Fruit fly (Drosophila melanogaster) whole organism, pupa: Measurements from ENCODE around the gene Mcm2.

Experiments
- CG4496 ChIP-seq: fragments of 200-800 bp; sonication (Bioruptor generic); IDR thresholded peaks from 3 replicates; pipeline ENCODE4 v1.3.6; 2022; ENCODE audit warnings: missing biosample characterization, missing genetic modification characterization
- CG8301 ChIP-seq: fragments of 200-800 bp; sonication (Bioruptor generic); optimal IDR thresholded peaks from 2 replicates; lab custom pipeline; 2018; ENCODE audit warnings: missing biosample characterization, mild to moderate bottlenecking, missing genetic modification characterization
- Ets98B ChIP-seq: fragments of 200-800 bp; sonication (Bioruptor generic); IDR thresholded peaks from 2 replicates; pipeline ENCODE4 v1.3.6; 2022; ENCODE audit warnings: missing biosample characterization, missing genetic modification characterization
- Snoo ChIP-seq: fragments of 200-800 bp; sonication (Bioruptor generic); optimal IDR thresholded peaks from 3 replicates; lab custom pipeline; 2017; ENCODE audit warnings: missing biosample characterization, mild to moderate bottlenecking, missing genetic modification characterization, inconsistent platforms
- gl ChIP-seq: fragments of 200-800 bp; sonication (Bioruptor generic); optimal IDR thresholded peaks from 2 replicates; lab custom pipeline; 2018; ENCODE audit warnings: missing biosample characterization, mild to moderate bottlenecking, missing genetic modification characterization

- TF ChIP-seq Ets98B (GFP tag; lab: Robert Waterston, UW), result no peak
- TF ChIP-seq Snoo (tag; lab: Kevin White, UChicago), result no peak
- TF ChIP-seq CG8301, result no peak
- no peak for TF ChIP-seq CG4496 (GFP tag; lab: Robert Waterston, UW)
- TF ChIP-seq gl (tag; lab: Kevin White, UChicago), result no peak
Measured at dm6 chr3R:8306188-8306926, 41.6 kb downstream of the Mcm2 start.
